Worm (Caenorhabditis elegans): Measurements from ENCODE around the gene moc-1.

moc-1 gene

ce11 chrX:10138494-10138893 is at the start of gene moc-1:
TSS of gene moc-1 (minus strand) at chrX:10138620.
- TF ChIP-seq nhr-71 (tag; optimal IDR thresholded peaks at IDR 0.05) (peak; percentile 28), unc-130 (tag; optimal IDR thresholded peaks at IDR 0.05) (no peak), fkh-8 (tag; optimal IDR thresholded peaks at IDR 0.05) (peak; percentile 45), skn-1 (tag; optimal IDR thresholded peaks at IDR 0.05) (peak; percentile 25), pag-3 (tag; optimal IDR thresholded peaks at IDR 0.05; ENCODE audit: borderline replicate concordance, insufficient read depth) (no peak), C34B4.2 (tag; optimal IDR thresholded peaks at IDR 0.05) (no peak), blmp-1 (tag; optimal IDR thresholded peaks at IDR 0.05) (peak; percentile 52), lin-14 (GFP tag; optimal IDR thresholded peaks at IDR 0.05) (no peak)

- TF ChIP-seq unc-62 (GFP tag; optimal IDR thresholded peaks at IDR 0.05) (no peak), unc-98 (GFP tag; IDR thresholded peaks at IDR 0.05) (no peak), C34B4.2 (tag; optimal IDR thresholded peaks at IDR 0.05) (no peak), C04F5.9 (tag; optimal IDR thresholded peaks at IDR 0.05) (no peak), ceh-63 (GFP tag; optimal IDR thresholded peaks at IDR 0.05) (no peak), nhr-47 (tag; optimal IDR thresholded peaks at IDR 0.05) (no peak), rnt-1 (tag; optimal IDR thresholded peaks at IDR 0.05) (no peak), aha-1 (tag; optimal IDR thresholded peaks at IDR 0.05) (no peak), grh-1 (GFP tag; IDR thresholded peaks at IDR 0.05) (no peak), tlp-1 (tag; optimal IDR thresholded peaks at IDR 0.05) (no peak), fkh-8 (tag; optimal IDR thresholded peaks at IDR 0.05) (no peak), ets-5 (GFP tag; IDR thresholded peaks at IDR 0.05) (no peak), blmp-1 (tag; optimal IDR thresholded peaks at IDR 0.05) (no peak), unc-30 (tag; optimal IDR thresholded peaks at IDR 0.05) (no peak), ceh-82 (tag; optimal IDR thresholded peaks at IDR 0.05) (no peak), swsn-7 (tag; optimal IDR thresholded peaks at IDR 0.05) (no peak), nhr-90 (tag; optimal IDR thresholded peaks at IDR 0.05; ENCODE audit: poor library complexity) (no peak), isw-1 (GFP tag; IDR thresholded peaks at IDR 0.05) (no peak), nhr-84 (tag; optimal IDR thresholded peaks at IDR 0.05) (no peak)
Measured at ce11 chrX:10184708-10185107, 46.3 kb upstream of the moc-1 start.

ce11 chrX:10183695-10184094 is 45.3 kb upstream of the moc-1 start, which contains the start of gene arrd-28:
TSS of gene arrd-28 (plus strand) at chrX:10183995.
- no peak for TF ChIP-seq efl-1 (optimal IDR thresholded peaks at IDR 0.05)
- TF ChIP-seq efl-1 (GFP tag; optimal IDR thresholded peaks at IDR 0.05 in 1 of 2): peak in 1 of 2 experiments; percentile 27
- no peak for TF ChIP-seq mdl-1 (tag; optimal IDR thresholded peaks at IDR 0.05)

- TF ChIP-seq efl-1 (optimal IDR thresholded peaks at IDR 0.05): no peak
- TF ChIP-seq efl-1 (GFP tag; optimal IDR thresholded peaks at IDR 0.05 in 1 of 2): peak in 1 of 2 experiments; percentile 55
- TF ChIP-seq unc-62 (GFP tag; optimal IDR thresholded peaks at IDR 0.05): no peak
- no peak for TF ChIP-seq lsy-2 (tag; optimal IDR thresholded peaks at IDR 0.05)
- TF ChIP-seq fkh-4 (tag; optimal IDR thresholded peaks at IDR 0.05; ENCODE audit: borderline replicate concordance): no peak
- TF ChIP-seq ets-5 (GFP tag; IDR thresholded peaks at IDR 0.05): no peak
- no peak for TF ChIP-seq pag-3 (tag; optimal IDR thresholded peaks at IDR 0.05; ENCODE audit: borderline replicate concordance, insufficient read depth)
- TF ChIP-seq mep-1 (tag; optimal IDR thresholded peaks at IDR 0.05): no peak
- TF ChIP-seq zip-4 (GFP tag; optimal IDR thresholded peaks at IDR 0.05): no peak
Measured at ce11 chrX:10182613-10183012, 44.2 kb upstream of the moc-1 start.

- no peak for TF ChIP-seq swsn-7 (tag; optimal IDR thresholded peaks at IDR 0.05)
- no peak for TF ChIP-seq lsy-2 (tag; optimal IDR thresholded peaks at IDR 0.05)
- TF ChIP-seq snpc-4 (tag; optimal IDR thresholded peaks at IDR 0.05): no peak
- TF ChIP-seq elt-3 (tag; optimal IDR thresholded peaks at IDR 0.05): peak in 1 of 6 experiments; percentile 1
- TF ChIP-seq mab-9 (GFP tag; IDR thresholded peaks at IDR 0.05): no peak
- peak; percentile 70 for TF ChIP-seq lin-14 (GFP tag; optimal IDR thresholded peaks at IDR 0.05)
- peak; percentile 22; the same call in 1 of the 2 replicates for TF ChIP-seq nhr-19 (GFP tag; conservative IDR thresholded peaks at IDR 0.05)
- TF ChIP-seq ztf-11 (tag; optimal IDR thresholded peaks at IDR 0.05): no peak
- TF ChIP-seq nhr-28 (tag; optimal IDR thresholded peaks at IDR 0.05): no peak
- TF ChIP-seq pag-3 (tag; optimal IDR thresholded peaks at IDR 0.05; ENCODE audit: borderline replicate concordance, insufficient read depth): peak; percentile 78
- TF ChIP-seq blmp-1 (tag; optimal IDR thresholded peaks at IDR 0.05): peak; percentile 33
- TF ChIP-seq rnt-1 (tag; optimal IDR thresholded peaks at IDR 0.05): peak; percentile 51
- TF ChIP-seq mef-2 (tag; optimal IDR thresholded peaks at IDR 0.05): no peak
- TF ChIP-seq nhr-11 (tag; optimal IDR thresholded peaks at IDR 0.05): no peak
- TF ChIP-seq C34B4.2 (tag; optimal IDR thresholded peaks at IDR 0.05): no peak
- peak; percentile 34 for TF ChIP-seq nhr-85 (tag)
- TF ChIP-seq F16B12.6 (tag; optimal IDR thresholded peaks at IDR 0.05): no peak
- no peak for TF ChIP-seq hlh-4 (tag; optimal IDR thresholded peaks at IDR 0.05)
- peak; percentile 19 for TF ChIP-seq nhr-20 (tag; optimal IDR thresholded peaks at IDR 0.05)
- no peak for TF ChIP-seq nhr-47 (tag; optimal IDR thresholded peaks at IDR 0.05)
- TF ChIP-seq ztf-4 (tag; optimal IDR thresholded peaks at IDR 0.05): no peak
- no peak for TF ChIP-seq ceh-82 (tag; optimal IDR thresholded peaks at IDR 0.05)
- TF ChIP-seq snu-23 (GFP tag; optimal IDR thresholded peaks at IDR 0.05): peak; percentile 29
Measured at ce11 chrX:10176295-10176694, 37.9 kb upstream of the moc-1 start, which contains the start of gene ncs-4. TSS of gene ncs-4 (plus strand) at chrX:10176521.

Measured in whole organism, L1 larva.